Worm (Caenorhabditis elegans): ENCODE results near the gene sel-13.

Gene sel-13

ce11 chrIII:4671491-4671890, 28.5 kb downstream of the sel-13 start, which contains the start of gene T23F11.11:
T23F11.11 (minus strand) TSS chrIII:4671591.
- no peak for TF ChIP-seq ham-2 (GFP tag; optimal IDR thresholded peaks at IDR 0.05)
- TF ChIP-seq nhr-2 (tag; optimal IDR thresholded peaks at IDR 0.05) = no peak
- no peak for TF ChIP-seq unc-120 (tag; optimal IDR thresholded peaks at IDR 0.05; ENCODE audit: poor library complexity, severe bottlenecking)
- no peak for TF ChIP-seq elt-1 (tag; optimal IDR thresholded peaks at IDR 0.05; ENCODE audit: borderline replicate concordance, insufficient read depth)
- TF ChIP-seq tbx-8 (GFP tag; optimal IDR thresholded peaks at IDR 0.05) = no peak
- no peak for TF ChIP-seq lin-13 (tag; optimal IDR thresholded peaks at IDR 0.05)

- TF ChIP-seq blmp-1 (tag; optimal IDR thresholded peaks at IDR 0.05) (no peak), pha-4 (tag; optimal IDR thresholded peaks at IDR 0.05) (no peak), unc-62 (GFP tag; optimal IDR thresholded peaks at IDR 0.05) (no peak), mep-1 (tag; optimal IDR thresholded peaks at IDR 0.05) (no peak), lsy-2 (tag; optimal IDR thresholded peaks at IDR 0.05) (no peak), unc-120 (tag; optimal IDR thresholded peaks at IDR 0.05; ENCODE audit: poor library complexity, severe bottlenecking) (no peak), nhr-12 (tag; optimal IDR thresholded peaks at IDR 0.05) (no peak), ceh-43 (GFP tag; optimal IDR thresholded peaks at IDR 0.05) (no peak), M03D4.4 (tag; optimal IDR thresholded peaks at IDR 0.05) (no peak), snpc-4 (tag; optimal IDR thresholded peaks at IDR 0.05) (no peak), sptf-1 (tag; optimal IDR thresholded peaks at IDR 0.05) (no peak), nhr-28 (tag; optimal IDR thresholded peaks at IDR 0.05) (no peak), mls-2 (tag; optimal IDR thresholded peaks at IDR 0.05) (no peak), ceh-39 (tag; optimal IDR thresholded peaks at IDR 0.05) (no peak), ztf-11 (tag; optimal IDR thresholded peaks at IDR 0.05) (no peak), elt-1 (tag; optimal IDR thresholded peaks at IDR 0.05; ENCODE audit: borderline replicate concordance, insufficient read depth) (no peak), sem-2 (GFP tag; optimal IDR thresholded peaks at IDR 0.05) (no peak), ces-1 (GFP tag; optimal IDR thresholded peaks at IDR 0.05) (no peak), ham-2 (GFP tag; optimal IDR thresholded peaks at IDR 0.05) (no peak), unc-39 (tag; optimal IDR thresholded peaks at IDR 0.05) (no peak)
These were observed 32.0 kb downstream of the sel-13 start for ce11 chrIII:4668073-4668472.

ce11 chrIII:4666753-4667400, 33.1 kb downstream of the sel-13 start:
- TF ChIP-seq bed-3 (GFP tag; optimal IDR thresholded peaks at IDR 0.05) = no peak
- no peak for TF ChIP-seq elt-3 (tag; optimal IDR thresholded peaks at IDR 0.05)
- TF ChIP-seq ces-1 (GFP tag; optimal IDR thresholded peaks at IDR 0.05) = peak; percentile 55
- no peak for TF ChIP-seq sem-2 (GFP tag; optimal IDR thresholded peaks at IDR 0.05)
- TF ChIP-seq ham-2 (GFP tag; optimal IDR thresholded peaks at IDR 0.05) = peak; percentile 62
- TF ChIP-seq unc-39 (tag; optimal IDR thresholded peaks at IDR 0.05) = no peak
- TF ChIP-seq pha-4 (tag; optimal IDR thresholded peaks at IDR 0.05) = peak; percentile 27
- TF ChIP-seq nhr-28 (tag; optimal IDR thresholded peaks at IDR 0.05) = no peak
- peak; percentile 1 for TF ChIP-seq nhr-12 (tag; optimal IDR thresholded peaks at IDR 0.05)
- peak; percentile 38 for TF ChIP-seq M03D4.4 (tag; optimal IDR thresholded peaks at IDR 0.05)
- peak; percentile 84 for TF ChIP-seq hlh-1 (tag; optimal IDR thresholded peaks at IDR 0.05)
- no peak for TF ChIP-seq snpc-4 (tag; optimal IDR thresholded peaks at IDR 0.05)
- TF ChIP-seq ceh-43 (GFP tag; optimal IDR thresholded peaks at IDR 0.05) = peak; percentile 40
- peak; percentile 53 for TF ChIP-seq drap-1 (GFP tag; optimal IDR thresholded peaks at IDR 0.05)
- TF ChIP-seq ztf-11 (tag; optimal IDR thresholded peaks at IDR 0.05) = no peak
- TF ChIP-seq ceh-83 (GFP tag; optimal IDR thresholded peaks at IDR 0.05) = no peak
- TF ChIP-seq lsy-2 (tag; optimal IDR thresholded peaks at IDR 0.05) = peak; percentile 41
- TF ChIP-seq unc-120 (tag; optimal IDR thresholded peaks at IDR 0.05; ENCODE audit: poor library complexity, severe bottlenecking) = peak; percentile 96
- no peak for TF ChIP-seq flh-1 (GFP tag; optimal IDR thresholded peaks at IDR 0.05)
- TF ChIP-seq zip-8 (tag; optimal IDR thresholded peaks at IDR 0.05) = no peak
- TF ChIP-seq lin-13 (tag; optimal IDR thresholded peaks at IDR 0.05) = peak; percentile 54
- peak; percentile 3 for TF ChIP-seq ceh-39 (tag; optimal IDR thresholded peaks at IDR 0.05)
- TF ChIP-seq blmp-1 (tag; optimal IDR thresholded peaks at IDR 0.05) = no peak
- TF ChIP-seq mab-5 (tag; optimal IDR thresholded peaks at IDR 0.05) = no peak
- TF ChIP-seq sptf-1 (tag; optimal IDR thresholded peaks at IDR 0.05) = peak; percentile 42
- TF ChIP-seq elt-1 (tag; optimal IDR thresholded peaks at IDR 0.05; ENCODE audit: borderline replicate concordance, insufficient read depth) = no peak
- no peak for TF ChIP-seq lin-32 (GFP tag; optimal IDR thresholded peaks at IDR 0.05)
- TF ChIP-seq nhr-2 (tag; optimal IDR thresholded peaks at IDR 0.05) = no peak
- peak; percentile 47 for TF ChIP-seq cnd-1 (tag; optimal IDR thresholded peaks at IDR 0.05)
- no peak for TF ChIP-seq mls-2 (tag; optimal IDR thresholded peaks at IDR 0.05)
- no peak for TF ChIP-seq tbx-8 (GFP tag; optimal IDR thresholded peaks at IDR 0.05)
- TF ChIP-seq unc-62 (GFP tag; optimal IDR thresholded peaks at IDR 0.05) = peak; percentile 73
- TF ChIP-seq nhr-237 (tag; optimal IDR thresholded peaks at IDR 0.05) = no peak
- TF ChIP-seq mep-1 (tag; optimal IDR thresholded peaks at IDR 0.05) = peak; percentile 41
- TF ChIP-seq nhr-76 (tag; optimal IDR thresholded peaks at IDR 0.05) = no peak
